Fruit fly (Drosophila melanogaster) whole organism, pupa: Measurements from ENCODE around the gene Hrb27C.
A peak's percentile ranks its signal among the peaks of the same experiment; 100 is the strongest.

ENCODE experiments used
- CG12605 ChIP-seq: fragments of 200-800 bp; sonication (Bioruptor generic); IDR thresholded peaks from 2 replicates; pipeline ENCODE4 v1.3.6; 2022; ENCODE audit warnings: missing biosample characterization, missing genetic modification characterization
- CG13204 ChIP-seq: fragments of 200-800 bp; sonication (Bioruptor generic); optimal IDR thresholded peaks from 2 replicates; lab custom pipeline; 2018; ENCODE audit warnings: missing biosample characterization, mild to moderate bottlenecking, missing genetic modification characterization, moderate library complexity
- CG15710 ChIP-seq: fragments of 200-800 bp; sonication (Bioruptor generic); optimal IDR thresholded peaks from 2 replicates; lab custom pipeline; 2018; ENCODE audit warnings: missing biosample characterization, mild to moderate bottlenecking, missing genetic modification characterization, moderate library complexity
- CG4496 ChIP-seq: fragments of 200-800 bp; sonication (Bioruptor generic); IDR thresholded peaks from 3 replicates; pipeline ENCODE4 v1.3.6; 2022; ENCODE audit warnings: missing biosample characterization, missing genetic modification characterization
- CG8301 ChIP-seq: fragments of 200-800 bp; sonication (Bioruptor generic); optimal IDR thresholded peaks from 2 replicates; lab custom pipeline; 2018; ENCODE audit warnings: missing biosample characterization, mild to moderate bottlenecking, missing genetic modification characterization
- CG9948 ChIP-seq: fragments of 200-800 bp; sonication (Bioruptor generic); optimal IDR thresholded peaks from 2 replicates; lab custom pipeline; 2018; ENCODE audit warnings: missing biosample characterization, mild to moderate bottlenecking, missing genetic modification characterization, moderate library complexity
- D1 ChIP-seq: fragments of 200-800 bp; sonication (Bioruptor generic); optimal IDR thresholded peaks from 2 replicates; lab custom pipeline; 2018; ENCODE audit warnings: missing biosample characterization, mild to moderate bottlenecking, missing genetic modification characterization, moderate library complexity
- EcR ChIP-seq: fragments of 200-800 bp; sonication (Bioruptor generic); optimal IDR thresholded peaks from 3 replicates; lab custom pipeline; 2019; ENCODE audit warnings: missing biosample characterization, missing genetic modification characterization, mild to moderate bottlenecking, moderate library complexity, missing genetic modification reagents
- Ets98B ChIP-seq: fragments of 200-800 bp; sonication (Bioruptor generic); IDR thresholded peaks from 2 replicates; pipeline ENCODE4 v1.3.6; 2022; ENCODE audit warnings: missing biosample characterization, missing genetic modification characterization
- Pif1A ChIP-seq: fragments of 200-800 bp; sonication (Bioruptor generic); optimal IDR thresholded peaks from 3 replicates; lab custom pipeline; 2016; ENCODE audit warnings: missing biosample characterization, missing genetic modification characterization
- Pif1B ChIP-seq: fragments of 200-800 bp; sonication (Bioruptor generic); optimal IDR thresholded peaks from 3 replicates; lab custom pipeline; 2016; ENCODE audit warnings: missing biosample characterization, missing genetic modification characterization
- Snoo ChIP-seq: fragments of 200-800 bp; sonication (Bioruptor generic); optimal IDR thresholded peaks from 3 replicates; lab custom pipeline; 2017; ENCODE audit warnings: missing biosample characterization, mild to moderate bottlenecking, missing genetic modification characterization, inconsistent platforms
- fd96Ca ChIP-seq: fragments of 200-800 bp; sonication (Bioruptor generic); IDR thresholded peaks from 3 replicates; pipeline ENCODE4 v1.3.6; 2022; ENCODE audit warnings: missing biosample characterization, missing genetic modification characterization
- rn ChIP-seq: fragments of 200-800 bp; sonication (Bioruptor generic); IDR thresholded peaks from 2 replicates; pipeline ENCODE4 v1.3.6; 2022; ENCODE audit warnings: missing biosample characterization, missing genetic modification characterization

- TF ChIP-seq fd96Ca (GFP tag; lab: Robert Waterston, UW): no peak
- no peak for TF ChIP-seq CG15710
- TF ChIP-seq CG9948 (tag; lab: Kevin White, UChicago): no peak
- no peak for TF ChIP-seq Pif1A (GFP tag; lab: Kevin White, UChicago)
- TF ChIP-seq Pif1B (GFP tag; lab: Kevin White, UChicago): no peak
- TF ChIP-seq Snoo: peak; percentile 22
- TF ChIP-seq CG8301 (tag; lab: Kevin White, UChicago): no peak
- TF ChIP-seq rn: 0 out of 2 replicates have a peak, but pooled peaks have one; percentile 11
- no peak for TF ChIP-seq CG13204 (GFP tag; lab: Kevin White, UChicago)
- TF ChIP-seq D1 (tag; lab: Kevin White, UChicago): no peak
- peak; percentile 48 for TF ChIP-seq Ets98B
- TF ChIP-seq EcR (GFP tag; lab: Kevin White, UChicago): no peak
- TF ChIP-seq CG12605: peak; percentile 32; the same call in 1 of the 2 replicates
- TF ChIP-seq CG4496: peak; percentile 36; the same call in 1 of the 3 replicates
Observed at dm6 chr2L:6968013-6968517, 47.6 kb downstream of the Hrb27C start.
